Worm (Caenorhabditis elegans): ENCODE measurements around the gene srh-281.

Gene srh-281

DNA sequence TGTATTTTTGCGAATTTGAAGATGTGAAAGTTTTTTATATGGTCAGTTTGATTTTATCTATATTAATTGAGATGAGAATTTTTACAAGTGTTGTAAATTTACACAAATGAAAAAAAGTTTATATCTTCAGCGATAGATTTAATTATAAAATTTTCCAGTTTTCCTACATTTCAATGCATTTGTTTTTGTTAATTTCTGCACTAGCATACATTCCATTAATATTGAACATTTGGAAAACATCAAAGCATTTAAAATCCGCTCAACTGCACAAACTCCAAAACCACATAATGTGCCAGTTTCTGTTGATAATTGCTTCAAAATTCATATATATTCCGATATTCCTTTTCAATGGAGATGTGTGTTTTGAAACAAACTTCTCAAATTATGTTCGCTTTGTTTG, 7.7 kb upstream of the srh-281 start, which contains the start of gene srh-277:
Gene srh-277, plus strand, starts transcription at position 301 of the 400 bp plus-strand sequence.
- TF ChIP-seq nhr-12 (tag; optimal IDR thresholded peaks at IDR 0.05): no peak

- TF ChIP-seq nhr-77 (tag; optimal IDR thresholded peaks at IDR 0.05) (no peak), mml-1 (tag; optimal IDR thresholded peaks at IDR 0.05) (no peak), ama-1 (optimal IDR thresholded peaks at IDR 0.05) (no peak), unc-39 (tag; optimal IDR thresholded peaks at IDR 0.05) (no peak), elt-1 (tag; optimal IDR thresholded peaks at IDR 0.05) (no peak), nfya-1 (tag; optimal IDR thresholded peaks at IDR 0.05; ENCODE audit: insufficient read depth) (no peak), ceh-28 (tag; optimal IDR thresholded peaks at IDR 0.05) (no peak), sea-2 (GFP tag; optimal IDR thresholded peaks at IDR 0.05) (no peak), daf-12 (tag; optimal IDR thresholded peaks at IDR 0.05) (no peak), ztf-11 (tag; optimal IDR thresholded peaks at IDR 0.05) (no peak), skn-1 (tag; optimal IDR thresholded peaks at IDR 0.05) (no peak), ztf-4 (tag; optimal IDR thresholded peaks at IDR 0.05) (no peak), ceh-16 (tag; optimal IDR thresholded peaks at IDR 0.05) (no peak), egl-27 (tag; optimal IDR thresholded peaks at IDR 0.05) (no peak), nhr-67 (tag; optimal IDR thresholded peaks at IDR 0.05) (no peak), pha-4 (tag; optimal IDR thresholded peaks at IDR 0.05) (no peak), ceh-9 (tag; optimal IDR thresholded peaks at IDR 0.05) (no peak), elt-2 (tag; optimal IDR thresholded peaks at IDR 0.05) (no peak), snpc-4 (tag; optimal IDR thresholded peaks at IDR 0.05) (no peak), nhr-76 (tag; optimal IDR thresholded peaks at IDR 0.05) (no peak)
These were observed 7.2 kb upstream of the srh-281 start, which contains the start of gene srz-14 for ce11 chrV:16183357-16183756. Gene srz-14 (plus strand): TSS chrV:16183657.

ce11 chrV:16192114-16192513, 1.5 kb downstream of the srh-281 start, which contains the start of gene srh-279:
Gene srh-279 (plus strand): TSS chrV:16192414.
- no peak for TF ChIP-seq egl-27 (tag; optimal IDR thresholded peaks at IDR 0.05)
- no peak for TF ChIP-seq ztf-4 (tag; optimal IDR thresholded peaks at IDR 0.05)
- TF ChIP-seq ceh-28 (tag; optimal IDR thresholded peaks at IDR 0.05): no peak
- TF ChIP-seq sea-2 (GFP tag; optimal IDR thresholded peaks at IDR 0.05): no peak
- TF ChIP-seq jun-1 (tag; optimal IDR thresholded peaks at IDR 0.05): no peak
- TF ChIP-seq lsy-12 (tag; optimal IDR thresholded peaks at IDR 0.05): no peak
- TF ChIP-seq nhr-77 (tag; optimal IDR thresholded peaks at IDR 0.05): no peak
- no peak for TF ChIP-seq fos-1 (tag; optimal IDR thresholded peaks at IDR 0.05)
- TF ChIP-seq nhr-25 (tag; optimal IDR thresholded peaks at IDR 0.05): no peak
- no peak for TF ChIP-seq nhr-76 (tag; optimal IDR thresholded peaks at IDR 0.05)
- TF ChIP-seq fkh-10 (GFP tag; optimal IDR thresholded peaks at IDR 0.05): no peak
- no peak for TF ChIP-seq unc-39 (tag; optimal IDR thresholded peaks at IDR 0.05)
- no peak for TF ChIP-seq nhr-237 (tag; optimal IDR thresholded peaks at IDR 0.05)
- TF ChIP-seq elt-3 (tag; optimal IDR thresholded peaks at IDR 0.05): no peak
- TF ChIP-seq ztf-11 (tag; optimal IDR thresholded peaks at IDR 0.05): no peak
- no peak for TF ChIP-seq lin-15B (tag; optimal IDR thresholded peaks at IDR 0.05)
- TF ChIP-seq R02D3.7 (tag; optimal IDR thresholded peaks at IDR 0.05): no peak
- no peak for TF ChIP-seq pqm-1 (tag; optimal IDR thresholded peaks at IDR 0.05)
- TF ChIP-seq unc-62 (GFP tag; optimal IDR thresholded peaks at IDR 0.05): no peak
- TF ChIP-seq tbx-2 (tag; optimal IDR thresholded peaks at IDR 0.05): no peak

- no peak for TF ChIP-seq snpc-4 (tag; optimal IDR thresholded peaks at IDR 0.05)
- TF ChIP-seq tbx-2 (tag; optimal IDR thresholded peaks at IDR 0.05): no peak
- no peak for TF ChIP-seq nhr-76 (tag; optimal IDR thresholded peaks at IDR 0.05)
- no peak for TF ChIP-seq unc-39 (tag; optimal IDR thresholded peaks at IDR 0.05)
- no peak for TF ChIP-seq ZK546.5 (tag; optimal IDR thresholded peaks at IDR 0.05)
- no peak for TF ChIP-seq daf-12 (tag; optimal IDR thresholded peaks at IDR 0.05)
- no peak for TF ChIP-seq zag-1 (tag; optimal IDR thresholded peaks at IDR 0.05)
- no peak for TF ChIP-seq fos-1 (tag; optimal IDR thresholded peaks at IDR 0.05)
- no peak for TF ChIP-seq eor-1 (tag; optimal IDR thresholded peaks at IDR 0.05)
These were observed 4.1 kb downstream of the srh-281 start, which contains the start of gene rabr-4 for ce11 chrV:16194639-16195038. Gene rabr-4 (plus strand): TSS chrV:16194939.

ce11 chrV:16195379-16195778, 4.8 kb downstream of the srh-281 start, which contains the start of gene rabr-3:
Gene rabr-3 (plus strand): TSS chrV:16195679.
- TF ChIP-seq egl-27 (tag; optimal IDR thresholded peaks at IDR 0.05) (no peak), hmg-11 (tag; optimal IDR thresholded peaks at IDR 0.05) (no peak), ceh-16 (tag; optimal IDR thresholded peaks at IDR 0.05) (no peak), aly-2 (tag; optimal IDR thresholded peaks at IDR 0.05) (no peak), ama-1 (optimal IDR thresholded peaks at IDR 0.05) (no peak), skn-1 (tag; optimal IDR thresholded peaks at IDR 0.05) (no peak), ztf-11 (tag; optimal IDR thresholded peaks at IDR 0.05) (no peak), nhr-67 (tag; optimal IDR thresholded peaks at IDR 0.05) (no peak), unc-39 (tag; optimal IDR thresholded peaks at IDR 0.05) (no peak), nhr-77 (tag; optimal IDR thresholded peaks at IDR 0.05) (no peak), elt-1 (tag; optimal IDR thresholded peaks at IDR 0.05) (no peak), nhr-23 (tag; optimal IDR thresholded peaks at IDR 0.05) (no peak), fkh-2 (tag; optimal IDR thresholded peaks at IDR 0.05) (no peak), nhr-237 (tag; optimal IDR thresholded peaks at IDR 0.05) (no peak), ztf-4 (tag; optimal IDR thresholded peaks at IDR 0.05) (no peak), lin-39 (tag; optimal IDR thresholded peaks at IDR 0.05) (no peak), nhr-43 (tag; optimal IDR thresholded peaks at IDR 0.05; ENCODE audit: poor library complexity, severe bottlenecking) (no peak), tbx-2 (tag; optimal IDR thresholded peaks at IDR 0.05) (no peak)

All from whole organism, L3 larva.